Fruit fly (Drosophila melanogaster) whole organism, embryonic: Measurements from ENCODE around the gene CG13676.
A peak's percentile ranks its signal among the peaks of the same experiment; 100 is the strongest.

Experiments
- Atf-2 ChIP-seq: fragments of 200-800 bp; sonication (Bioruptor generic); optimal IDR thresholded peaks from 2 replicates; lab custom pipeline; 2016; ENCODE audit warnings: missing biosample characterization, missing genetic modification characterization
- B-H2 ChIP-seq: fragments of 200-800 bp; sonication (Bioruptor generic); optimal IDR thresholded peaks from 2 replicates; lab custom pipeline; 2018; ENCODE audit warnings: missing biosample characterization, mild to moderate bottlenecking, missing genetic modification characterization
- Bteb2 ChIP-seq: fragments of 200-800 bp; sonication (Bioruptor generic); optimal IDR thresholded peaks from 2 replicates; lab custom pipeline; 2016; ENCODE audit warnings: missing biosample characterization, missing genetic modification characterization
- C15 ChIP-seq: fragments of 200-800 bp; sonication (Bioruptor generic); IDR thresholded peaks from 3 replicates; pipeline ENCODE4 v1.3.6; 2022; ENCODE audit warnings: missing biosample characterization, missing genetic modification characterization
- CG13894 ChIP-seq: fragments of 200-800 bp; sonication (Bioruptor generic); optimal IDR thresholded peaks from 3 replicates; lab custom pipeline; 2018; ENCODE audit warnings: missing biosample characterization, mild to moderate bottlenecking, missing genetic modification characterization, moderate library complexity
- CG15514 ChIP-seq: fragments of 200-800 bp; sonication (Bioruptor generic); optimal IDR thresholded peaks from 3 replicates; lab custom pipeline; 2017; ENCODE audit warnings: missing biosample characterization, missing genetic modification characterization, mild to moderate bottlenecking, moderate library complexity, missing genetic modification reagents
- CG1603 ChIP-seq: fragments of 200-800 bp; sonication (Bioruptor generic); optimal IDR thresholded peaks from 2 replicates; lab custom pipeline; 2019; ENCODE audit warnings: missing biosample characterization, mild to moderate bottlenecking, missing genetic modification characterization, moderate library complexity
- CG17802 ChIP-seq: fragments of 200-800 bp; sonication (Bioruptor generic); optimal IDR thresholded peaks from 2 replicates; lab custom pipeline; 2018; ENCODE audit warnings: missing biosample characterization, mild to moderate bottlenecking, missing genetic modification characterization, moderate library complexity
- CG17829 ChIP-seq: fragments of 200-800 bp; optimal IDR thresholded peaks from 2 replicates; lab custom pipeline; 2019; ENCODE audit warnings: missing biosample characterization, mild to moderate bottlenecking, missing genetic modification characterization, moderate library complexity
- CG18599 ChIP-seq: fragments of 200-800 bp; sonication (Bioruptor generic); optimal IDR thresholded peaks from 3 replicates; lab custom pipeline; 2017; ENCODE audit warnings: missing biosample characterization, missing genetic modification characterization, mild to moderate bottlenecking, moderate library complexity, missing genetic modification reagents
- CG2202 ChIP-seq: fragments of 200-800 bp; sonication (Bioruptor generic); optimal IDR thresholded peaks from 2 replicates; lab custom pipeline; 2018; ENCODE audit warnings: missing biosample characterization, mild to moderate bottlenecking, missing genetic modification characterization
- CG31224 ChIP-seq: fragments of 200-800 bp; sonication (Bioruptor generic); IDR thresholded peaks from 2 replicates; pipeline ENCODE4 v1.3.6; 2022; ENCODE audit warnings: missing biosample characterization, missing genetic modification characterization
- CG3281 ChIP-seq: fragments of 200-800 bp; sonication (Bioruptor generic); optimal IDR thresholded peaks from 3 replicates; lab custom pipeline; 2017; ENCODE audit warnings: missing biosample characterization, mild to moderate bottlenecking, missing genetic modification characterization
- CG34376 ChIP-seq: fragments of 200-800 bp; sonication (Bioruptor generic); optimal IDR thresholded peaks from 2 replicates; lab custom pipeline; 2018; ENCODE audit warnings: missing biosample characterization, mild to moderate bottlenecking, missing genetic modification characterization
- CG7357 ChIP-seq: fragments of 200-800 bp; sonication (Bioruptor generic); IDR thresholded peaks from 3 replicates; pipeline ENCODE4 v1.3.6; 2022; ENCODE audit warnings: missing biosample characterization, missing genetic modification characterization
- CG8478 ChIP-seq: fragments of >200 bp; optimal IDR thresholded peaks from 2 replicates; lab custom pipeline; 2018
- CG9437 ChIP-seq: fragments of 200-800 bp; sonication (Bioruptor generic); optimal IDR thresholded peaks from 2 replicates; lab custom pipeline; 2018; ENCODE audit warnings: missing biosample characterization, mild to moderate bottlenecking, missing genetic modification characterization
- Dref ChIP-seq: fragments of 200-800 bp; sonication (Bioruptor generic); IDR thresholded peaks from 2 replicates; pipeline ENCODE4 v1.3.6; 2022; ENCODE audit warnings: missing biosample characterization, missing genetic modification characterization
- Ets97D ChIP-seq: fragments of 200-800 bp; sonication (Bioruptor generic); optimal IDR thresholded peaks from 3 replicates; lab custom pipeline; 2016; ENCODE audit warnings: missing biosample characterization, missing genetic modification characterization
- GATAe ChIP-seq: fragments of 200-800 bp; sonication (Bioruptor generic); conservative IDR thresholded peaks from 2 replicates; pipeline ENCODE4 v1.3.6; 2022; ENCODE audit warnings: missing biosample characterization, missing genetic modification characterization
- Gsc ChIP-seq: fragments of 200-800 bp; sonication (Bioruptor generic); IDR thresholded peaks from 2 replicates; pipeline ENCODE4 v1.3.6; 2022; ENCODE audit warnings: missing biosample characterization, missing genetic modification characterization
- Hand ChIP-seq: fragments of 200-800 bp; sonication (Bioruptor generic); optimal IDR thresholded peaks from 2 replicates; lab custom pipeline; 2017; ENCODE audit warnings: mild to moderate bottlenecking, missing biosample characterization, missing genetic modification reagents, missing genetic modification characterization
- MBD-R2 ChIP-seq: fragments of 200-800 bp; sonication (Bioruptor generic); IDR thresholded peaks from 2 replicates; pipeline ENCODE4 v1.3.6; 2022; ENCODE audit warnings: missing biosample characterization, missing genetic modification characterization
- Med ChIP-seq: fragments of 200-800 bp; sonication (Bioruptor generic); peaks from one replicate; lab custom pipeline; 2016; ENCODE audit warnings: missing biosample characterization, missing genetic modification characterization, mild to moderate bottlenecking, inconsistent platforms, moderate library complexity
- Nf-YC ChIP-seq: fragments of 200-800 bp; optimal IDR thresholded peaks from 3 replicates; lab custom pipeline; 2019; ENCODE audit warnings: missing biosample characterization, mild to moderate bottlenecking, missing genetic modification characterization, moderate library complexity
- Optix ChIP-seq: fragments of 200-800 bp; sonication (Bioruptor generic); IDR thresholded peaks from 3 replicates; pipeline ENCODE4 v1.3.6; 2022; ENCODE audit warnings: missing biosample characterization, missing genetic modification characterization
- Pdp1 ChIP-seq, 2 experiments: fragments of 200-800 bp; sonication (Bioruptor generic); optimal IDR thresholded peaks; 3 replicates each; lab custom pipeline; 2016; ENCODE audit warnings: missing biosample characterization in 2 of 2, missing genetic modification characterization in 2 of 2, mild to moderate bottlenecking in 1 of 2, moderate library complexity in 1 of 2
- Rfx ChIP-seq: fragments of 200-800 bp; sonication (Bioruptor generic); IDR thresholded peaks from 2 replicates; pipeline ENCODE4 v1.3.6; 2022; ENCODE audit warnings: missing biosample characterization, missing genetic modification characterization
- ash1 ChIP-seq: fragments of 200-800 bp; sonication (Bioruptor generic); optimal IDR thresholded peaks from 2 replicates; lab custom pipeline; 2018; ENCODE audit warnings: missing biosample characterization, mild to moderate bottlenecking, missing genetic modification characterization
- ato ChIP-seq: fragments of 200-800 bp; sonication (Bioruptor generic); IDR thresholded peaks from 2 replicates; pipeline ENCODE4 v1.3.6; 2022; ENCODE audit warnings: missing biosample characterization, missing genetic modification characterization; ENCODE audit not compliant: partially characterized antibody
- crc ChIP-seq: fragments of 200-800 bp; sonication (Bioruptor generic); optimal IDR thresholded peaks from 2 replicates; lab custom pipeline; 2016; ENCODE audit warnings: missing biosample characterization, missing genetic modification characterization
- crol ChIP-seq: fragments of 200-800 bp; sonication (Bioruptor generic); IDR thresholded peaks from 2 replicates; pipeline ENCODE4 v1.3.6; 2022; ENCODE audit warnings: missing biosample characterization, missing genetic modification characterization
- crp ChIP-seq, 2 experiments: fragments of 200-800 bp; sonication (Bioruptor generic); optimal IDR thresholded peaks; 2 replicates in 1 of 2; 3 replicates in 1 of 2; lab custom pipeline; 2017; ENCODE audit warnings: missing biosample characterization in 2 of 2, missing genetic modification characterization in 2 of 2, mild to moderate bottlenecking in 1 of 2, moderate library complexity in 1 of 2
- cwo ChIP-seq: fragments of 200-800 bp; sonication (Bioruptor generic); optimal IDR thresholded peaks from 3 replicates; lab custom pipeline; 2017; ENCODE audit warnings: missing biosample characterization, missing genetic modification characterization, mild to moderate bottlenecking, moderate library complexity, missing genetic modification reagents
- eve ChIP-seq, 2 experiments: fragments of >200 bp; optimal IDR thresholded peaks; 2 replicates each; lab custom pipeline; 2017; ENCODE audit warnings: missing biosample characterization in 2 of 2, missing genetic modification characterization in 2 of 2
- ewg ChIP-seq: fragments of 200-800 bp; sonication (Bioruptor generic); optimal IDR thresholded peaks from 3 replicates; lab custom pipeline; 2017; ENCODE audit warnings: mild to moderate bottlenecking, missing biosample characterization, missing genetic modification reagents, missing genetic modification characterization
- exex ChIP-seq: fragments of 200-800 bp; sonication (Bioruptor generic); optimal IDR thresholded peaks from 4 replicates; lab custom pipeline; 2018; ENCODE audit warnings: missing biosample characterization, mild to moderate bottlenecking, missing genetic modification characterization, moderate library complexity
- grn ChIP-seq: fragments of 200-800 bp; sonication (Bioruptor generic); optimal IDR thresholded peaks from 3 replicates; lab custom pipeline; 2017; ENCODE audit warnings: missing biosample characterization, missing genetic modification characterization
- jumu ChIP-seq: fragments of 200-800 bp; sonication (Bioruptor generic); optimal IDR thresholded peaks from 3 replicates; lab custom pipeline; 2016; ENCODE audit warnings: missing biosample characterization, missing genetic modification characterization
- lab ChIP-seq: fragments of 200-800 bp; sonication (Bioruptor generic); optimal IDR thresholded peaks from 3 replicates; lab custom pipeline; 2017; ENCODE audit warnings: missing biosample characterization, missing genetic modification characterization, mild to moderate bottlenecking, moderate library complexity, missing genetic modification reagents
- mirr ChIP-seq: fragments of 200-800 bp; sonication (Bioruptor generic); optimal IDR thresholded peaks from 3 replicates; lab custom pipeline; 2018; ENCODE audit warnings: missing biosample characterization, mild to moderate bottlenecking, missing genetic modification characterization
- onecut ChIP-seq: fragments of 200-800 bp; sonication (Bioruptor generic); IDR thresholded peaks from 2 replicates; pipeline ENCODE4 v1.3.6; 2022; ENCODE audit warnings: missing biosample characterization, missing genetic modification characterization
- ranshi ChIP-seq: fragments of 200-800 bp; sonication (Bioruptor generic); IDR thresholded peaks from 2 replicates; pipeline ENCODE4 v1.3.6; 2022; ENCODE audit warnings: missing biosample characterization, missing genetic modification characterization
- rib ChIP-seq: fragments of 200-800 bp; sonication (Bioruptor generic); IDR thresholded peaks from 2 replicates; pipeline ENCODE4 v1.3.6; 2022; ENCODE audit warnings: missing biosample characterization, missing genetic modification characterization
- ro ChIP-seq: fragments of 200-800 bp; sonication (Bioruptor generic); IDR thresholded peaks from 2 replicates; pipeline ENCODE4 v1.3.6; 2022; ENCODE audit warnings: missing biosample characterization, missing genetic modification characterization
- sd ChIP-seq: fragments of 200-800 bp; sonication (Bioruptor generic); optimal IDR thresholded peaks from 3 replicates; lab custom pipeline; 2018; ENCODE audit warnings: missing biosample characterization, mild to moderate bottlenecking, missing genetic modification characterization, moderate library complexity
- sr ChIP-seq: fragments of 200-800 bp; sonication (Bioruptor generic); IDR thresholded peaks from 3 replicates; pipeline ENCODE4 v1.3.6; 2022; ENCODE audit warnings: missing biosample characterization, missing genetic modification characterization
- sug ChIP-seq: fragments of 200-800 bp; optimal IDR thresholded peaks from 2 replicates; lab custom pipeline; 2019; ENCODE audit warnings: missing biosample characterization, mild to moderate bottlenecking, missing genetic modification characterization, moderate library complexity
- tgo ChIP-seq: fragments of 200-800 bp; sonication (Bioruptor generic); IDR thresholded peaks from 3 replicates; pipeline ENCODE4 v1.3.6; 2022; ENCODE audit warnings: missing biosample characterization, missing genetic modification characterization
- unpg ChIP-seq: fragments of 200-800 bp; sonication (Bioruptor generic); optimal IDR thresholded peaks from 3 replicates; lab custom pipeline; 2018; ENCODE audit warnings: missing biosample characterization, mild to moderate bottlenecking, missing genetic modification characterization, moderate library complexity

CG13676 gene

dm6 chr3L:8108201-8108600 is 43.4 kb downstream of the CG13676 start:
- TF ChIP-seq CG17829 (no peak), Gsc (GFP tag; lab: Robert Waterston, UW) (no peak), crp (GFP tag; optimal IDR thresholded peaks at IDR 0.05; lab: Kevin White, UChicago) (no peak), onecut (GFP tag; lab: Robert Waterston, UW) (peak; percentile 65), Nf-YC (tag; lab: Kevin White, UChicago) (no peak), CG13894 (tag; lab: Kevin White, UChicago) (peak; percentile 59), Rfx (no peak), CG7357 (GFP tag; lab: Robert Waterston, UW) (no peak), ranshi (no peak)

- peak; percentile 28; the same call in 1 of the 2 replicates for TF ChIP-seq GATAe (GFP tag; lab: Robert Waterston, UW)
- no peak for TF ChIP-seq crc
- TF ChIP-seq sd (tag; lab: Kevin White, UChicago), result peak; percentile 65
- TF ChIP-seq C15 (GFP tag; lab: Robert Waterston, UW), result no peak
- TF ChIP-seq lab (GFP tag; lab: Kevin White, UChicago), result peak; percentile 11
- peak; percentile 2 for TF ChIP-seq cwo (GFP tag; lab: Kevin White, UChicago)
- peak; percentile 28; the same call in 1 of the 2 replicates for TF ChIP-seq crol
- TF ChIP-seq grn (GFP tag; lab: Kevin White, UChicago), result peak; percentile 28
- no peak for TF ChIP-seq CG8478
- peak; percentile 64 for TF ChIP-seq mirr (GFP tag; lab: Kevin White, UChicago)
- no peak for TF ChIP-seq ro (GFP tag; lab: Robert Waterston, UW)
- 0 out of 2 replicates have a peak, but pooled peaks have one; percentile 17 for TF ChIP-seq Rfx
- peak in 1 of 2 experiments; percentile 51 for TF ChIP-seq Pdp1 (GFP tag; optimal IDR thresholded peaks at IDR 0.05; lab: Kevin White, UChicago)
- TF ChIP-seq CG34376 (GFP tag; lab: Kevin White, UChicago), result peak; percentile 86
- peak; percentile 33 for TF ChIP-seq Med (GFP tag; lab: Kevin White, UChicago)
- no peak for TF ChIP-seq rib (GFP tag; lab: Robert Waterston, UW)
- no peak for TF ChIP-seq CG3281 (GFP tag; lab: Kevin White, UChicago)
- peak; percentile 74 for TF ChIP-seq exex (tag; lab: Kevin White, UChicago)
- TF ChIP-seq CG2202 (tag; lab: Kevin White, UChicago), result no peak
- TF ChIP-seq Ets97D (GFP tag; lab: Kevin White, UChicago), result no peak
- no peak for TF ChIP-seq tgo (GFP tag; lab: Robert Waterston, UW)
- no peak for TF ChIP-seq ato
- no peak for TF ChIP-seq CG18599
- TF ChIP-seq eve (GFP tag; optimal IDR thresholded peaks at IDR 0.05; lab: Kevin White, UChicago), result no peak
- TF ChIP-seq CG15514 (GFP tag; lab: Kevin White, UChicago), result no peak
- 0 out of 3 replicates have a peak, but pooled peaks have one; percentile 19 for TF ChIP-seq sr (GFP tag; lab: Robert Waterston, UW)
- no peak for TF ChIP-seq ash1 (GFP tag; lab: Kevin White, UChicago)
- TF ChIP-seq sug (tag; lab: Kevin White, UChicago), result peak; percentile 91
These were observed 54.5 kb downstream of the CG13676 start for dm6 chr3L:8097101-8097500.

dm6 chr3L:8096106-8096558 is 55.5 kb downstream of the CG13676 start:
- peak; percentile 88 for TF ChIP-seq Bteb2
- TF ChIP-seq CG1603, result no peak
- peak; percentile 94 for TF ChIP-seq unpg (GFP tag; lab: Kevin White, UChicago)
- peak; percentile 55 for TF ChIP-seq CG17802
- TF ChIP-seq ewg, result peak; percentile 82
- peak; percentile 69; the same call in 2 of the 3 replicates for TF ChIP-seq Optix
- no peak for TF ChIP-seq Dref (GFP tag; lab: Robert Waterston, UW)
- TF ChIP-seq Hand (GFP tag; lab: Kevin White, UChicago), result peak; percentile 97
- peak; percentile 94 for TF ChIP-seq CG31224 (GFP tag; lab: Robert Waterston, UW)
- TF ChIP-seq B-H2 (GFP tag; lab: Kevin White, UChicago), result peak; percentile 97
- TF ChIP-seq MBD-R2 (GFP tag; lab: Robert Waterston, UW), result peak; percentile 85
- TF ChIP-seq CG9437 (GFP tag; lab: Kevin White, UChicago), result peak; percentile 91
- TF ChIP-seq Atf-2 (GFP tag; lab: Kevin White, UChicago), result peak; percentile 59
- TF ChIP-seq jumu (GFP tag; lab: Kevin White, UChicago), result peak; percentile 67
